Worm (Caenorhabditis elegans) whole organism, L2 larva: ENCODE data around the gene brp-1.

Experiments
- R02D3.7 ChIP-seq: fragments of 150-350 bp; optimal IDR thresholded peaks from 2 replicates; lab custom pipeline; 2014; ENCODE audit warnings: missing biosample characterization, missing genetic modification characterization
- aly-2 ChIP-seq: fragments of 150-350 bp; optimal IDR thresholded peaks from 2 replicates; lab custom pipeline; 2014; ENCODE audit warnings: missing biosample characterization, missing genetic modification characterization
- egl-27 ChIP-seq: sonication (generic microtip); optimal IDR thresholded peaks from 3 replicates; lab custom pipeline; 2017; ENCODE audit warnings: missing biosample characterization, missing genetic modification reagents, missing genetic modification characterization
- unc-39 ChIP-seq: fragments of 150-350 bp; optimal IDR thresholded peaks from 2 replicates; lab custom pipeline; 2014; ENCODE audit warnings: missing biosample characterization, missing genetic modification characterization

ce11 chrIII:12017999-12018398 lies 2.4 kb upstream of the brp-1 start:
- TF ChIP-seq egl-27 (tag; lab: Kevin White, UChicago) (no peak), unc-39 (tag; lab: Kevin White, UChicago) (no peak), R02D3.7 (no peak), aly-2 (tag; lab: Kevin White, UChicago) (no peak)
